Worm (Caenorhabditis elegans) whole organism, young adult: ENCODE results near the gene F36H5.12.

ENCODE experiments used
- T07F8.4 ChIP-seq: sonication (generic microtip); optimal IDR thresholded peaks from 2 replicates; lab custom pipeline; 2016; ENCODE audit warnings: mild to moderate bottlenecking, missing genetic modification characterization, moderate library complexity, missing compliant biosample characterization
- ama-1 ChIP-seq, 3 experiments: fragments of 150-350 bp in 1 of 3; sonication (generic microtip) in 2 of 3; optimal IDR thresholded peaks; 2 replicates each; lab custom pipeline; 2014 to 2018; ENCODE audit warnings: missing biosample characterization in 2 of 3, missing genetic modification characterization in 2 of 3, missing genetic modification reagents in 2 of 3
- attf-5 ChIP-seq: fragments of 200-800 bp; sonication (Bioruptor generic); optimal IDR thresholded peaks from 2 replicates; lab custom pipeline; 2018; ENCODE audit warnings: mild to moderate bottlenecking, missing genetic modification characterization, missing compliant biosample characterization
- him-1 ChIP-seq: sonication (generic microtip); optimal IDR thresholded peaks from 2 replicates; lab custom pipeline; 2016; ENCODE audit warnings: missing genotype, missing genetic modification reagents, missing genetic modification characterization, missing compliant biosample characterization
- madf-6 ChIP-seq: fragments of 200-800 bp; sonication (Bioruptor generic); IDR thresholded peaks from 2 replicates; pipeline ENCODE4 v1.3.6; 2022; ENCODE audit warnings: missing genetic modification reagents, missing genetic modification characterization, missing compliant biosample characterization
- tbx-9 ChIP-seq: sonication (generic microtip); optimal IDR thresholded peaks from 2 replicates; lab custom pipeline; 2016; ENCODE audit warnings: borderline replicate concordance, missing genetic modification characterization, inconsistent platforms, missing compliant biosample characterization
- ztf-3 ChIP-seq: fragments of 200-800 bp; sonication (Bioruptor generic); optimal IDR thresholded peaks from 2 replicates; lab custom pipeline; 2018; ENCODE audit warnings: mild to moderate bottlenecking, missing genetic modification characterization, missing compliant biosample characterization

DNA sequence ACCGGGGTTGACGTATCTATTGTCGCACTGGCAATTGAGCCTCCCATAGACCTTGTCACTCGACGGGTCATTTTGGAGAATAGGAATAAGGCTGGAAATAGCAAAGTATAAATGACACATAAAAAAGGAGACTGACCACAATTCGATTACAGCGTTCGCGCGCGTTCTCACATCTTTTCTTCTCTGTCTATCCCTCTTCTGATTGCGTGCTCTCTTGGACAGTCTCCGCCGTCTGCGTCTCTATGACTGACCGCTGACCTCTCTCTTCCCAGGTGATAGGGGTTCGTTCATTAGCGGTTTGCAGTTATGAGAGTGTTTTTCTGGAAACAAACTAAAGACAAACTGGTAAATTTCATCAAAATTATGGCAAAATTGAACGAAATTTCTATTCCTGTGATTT is 6.3 kb upstream of the F36H5.12 start, which contains the start of gene ceh-83:
- TF ChIP-seq tbx-9 (tag; lab: Kevin White, UChicago): no peak
- TF ChIP-seq T07F8.4: no peak
- no peak for TF ChIP-seq attf-5 (GFP tag; lab: Kevin White, UChicago)
- TF ChIP-seq him-1 (tag; lab: Kevin White, UChicago): no peak
- no peak for TF ChIP-seq ztf-3
- no peak for TF ChIP-seq madf-6 (GFP tag; lab: Robert Waterston, UW)
- no peak for TF ChIP-seq ama-1 (optimal IDR thresholded peaks at IDR 0.05; lab: Kevin White, UChicago)
- no peak for TF ChIP-seq ama-1 (GFP tag; optimal IDR thresholded peaks at IDR 0.05; lab: Kevin White, UChicago)
